Fruit fly (Drosophila melanogaster) whole organism, wandering third instar larva: ENCODE measurements around the gene CG42580.
"Not testable (repeated sequence)": the region's sequence is repeated elsewhere in the genome, so short reads cannot be mapped to it uniquely, and the experiment has no call there.

Source experiments
- Abd-B ChIP-seq: fragments of >200 bp; optimal IDR thresholded peaks from 2 replicates; lab custom pipeline; 2017; ENCODE audit warnings: missing biosample characterization, missing genetic modification characterization
- CG32264 ChIP-seq: fragments of 200-800 bp; sonication (Bioruptor generic); optimal IDR thresholded peaks from 2 replicates; lab custom pipeline; 2016; ENCODE audit warnings: missing biosample characterization, missing genetic modification characterization
- CG9705 ChIP-seq: fragments of 200-800 bp; sonication (Bioruptor generic); optimal IDR thresholded peaks from 2 replicates; lab custom pipeline; 2018; ENCODE audit warnings: missing biosample characterization, mild to moderate bottlenecking, missing genetic modification characterization
- CrebA ChIP-seq: fragments of 200-800 bp; sonication (Bioruptor generic); optimal IDR thresholded peaks from 2 replicates; lab custom pipeline; 2016; ENCODE audit warnings: missing biosample characterization, mild to moderate bottlenecking, missing genetic modification characterization, borderline replicate concordance
- Dfd ChIP-seq: fragments of >200 bp; optimal IDR thresholded peaks from 2 replicates; lab custom pipeline; 2017; ENCODE audit warnings: missing biosample characterization, missing genetic modification characterization
- Dif ChIP-seq: fragments of 200-275, 200-300 bp; sonication (Bioruptor generic); optimal IDR thresholded peaks from 2 replicates; lab custom pipeline; 2018; ENCODE audit warnings: missing biosample characterization, missing genetic modification characterization; ENCODE audit not compliant: partially characterized antibody
- GATAd ChIP-seq: sonication (Bioruptor generic); optimal IDR thresholded peaks from 2 replicates; lab custom pipeline; 2016; ENCODE audit warnings: missing biosample characterization, missing genetic modification characterization
- HLH106 ChIP-seq: fragments of 200-800 bp; optimal IDR thresholded peaks from 3 replicates; lab custom pipeline; 2019; ENCODE audit warnings: missing biosample characterization, mild to moderate bottlenecking, missing genetic modification characterization, moderate library complexity
- Hnf4 ChIP-seq: fragments of 200-800 bp; sonication (Bioruptor generic); optimal IDR thresholded peaks from 2 replicates; lab custom pipeline; 2016; ENCODE audit warnings: missing biosample characterization, mild to moderate bottlenecking, missing genetic modification characterization
- Hr78 ChIP-seq: fragments of >200 bp; optimal IDR thresholded peaks from 2 replicates; lab custom pipeline; 2017; ENCODE audit warnings: missing biosample characterization, missing genetic modification characterization
- Hr83 ChIP-seq: fragments of 200-300 bp; sonication (Bioruptor generic); optimal IDR thresholded peaks from 2 replicates; lab custom pipeline; 2016; ENCODE audit warnings: missing biosample characterization, mild to moderate bottlenecking, missing genetic modification characterization, moderate library complexity; ENCODE audit not compliant: poor library complexity, severe bottlenecking
- Jra ChIP-seq: sonication (Bioruptor generic); optimal IDR thresholded peaks from 2 replicates; lab custom pipeline; 2016; ENCODE audit warnings: missing biosample characterization, missing genetic modification characterization
- Mio ChIP-seq: sonication (Bioruptor generic); optimal IDR thresholded peaks from 2 replicates; lab custom pipeline; 2016; ENCODE audit warnings: missing biosample characterization, missing genetic modification characterization
- Myc ChIP-seq: fragments of >200 bp; optimal IDR thresholded peaks from 2 replicates; lab custom pipeline; 2017
- N ChIP-seq: fragments of >200 bp; optimal IDR thresholded peaks from 2 replicates; lab custom pipeline; 2018; ENCODE audit warnings: missing biosample characterization, missing external identifiers, missing genetic modification characterization
- OdsH ChIP-seq: fragments of 200-800 bp; sonication (Bioruptor generic); optimal IDR thresholded peaks from 2 replicates; lab custom pipeline; 2016; ENCODE audit warnings: missing biosample characterization, mild to moderate bottlenecking, missing genetic modification characterization
- Rel ChIP-seq, 2 experiments: fragments of 200-800 bp; sonication (Bioruptor generic) in 1 of 2; optimal IDR thresholded peaks; 2 replicates in 1 of 2; 3 replicates in 1 of 2; lab custom pipeline; 2016 to 2019; ENCODE audit warnings: mild to moderate bottlenecking in 2 of 2, missing biosample characterization in 2 of 2, missing genetic modification characterization in 2 of 2, moderate library complexity in 1 of 2
- Sp1 ChIP-seq: fragments of 200-800 bp; sonication (Bioruptor generic); optimal IDR thresholded peaks from 3 replicates; lab custom pipeline; 2019; ENCODE audit warnings: missing biosample characterization, mild to moderate bottlenecking, missing genetic modification characterization, moderate library complexity
- Vsx2 ChIP-seq: fragments of 200-300, 225-300 bp; sonication (Bioruptor generic); optimal IDR thresholded peaks from 2 replicates; lab custom pipeline; 2018; ENCODE audit warnings: missing biosample characterization, missing genetic modification characterization; ENCODE audit not compliant: partially characterized antibody
- br ChIP-seq: fragments of 200-800 bp; sonication (Bioruptor generic); optimal IDR thresholded peaks from 2 replicates; lab custom pipeline; 2016; ENCODE audit warnings: missing biosample characterization, missing genetic modification characterization
- brk ChIP-seq: fragments of 200-800 bp; sonication (Bioruptor generic); optimal IDR thresholded peaks from 2 replicates; lab custom pipeline; 2016; ENCODE audit warnings: missing biosample characterization, mild to moderate bottlenecking, missing genetic modification characterization
- dl ChIP-seq, 2 experiments: fragments of 175-275, 200-275 bp in 1 of 2; fragments of 200-275 bp in 1 of 2; sonication (Bioruptor generic); optimal IDR thresholded peaks; lab custom pipeline; 2018; ENCODE audit warnings: mild to moderate bottlenecking in 2 of 2, missing biosample characterization in 2 of 2, missing genetic modification characterization in 2 of 2, moderate library complexity in 2 of 2; ENCODE audit not compliant: partially characterized antibody in 2 of 2, insufficient read depth in 1 of 2
- dmrt93B ChIP-seq: fragments of 200-800 bp; sonication (Bioruptor generic); optimal IDR thresholded peaks from 2 replicates; lab custom pipeline; 2018; ENCODE audit warnings: missing biosample characterization, mild to moderate bottlenecking, missing genetic modification characterization
- dsf ChIP-seq: sonication (Bioruptor generic); optimal IDR thresholded peaks from 2 replicates; lab custom pipeline; 2016; ENCODE audit warnings: missing biosample characterization, missing genetic modification characterization, borderline replicate concordance
- ey ChIP-seq: fragments of 200-800 bp; sonication (Bioruptor generic); optimal IDR thresholded peaks from 2 replicates; lab custom pipeline; 2016; ENCODE audit warnings: missing biosample characterization, missing genetic modification characterization
- foxo ChIP-seq, 2 experiments: fragments of 200-800 bp; sonication (Bioruptor generic); optimal IDR thresholded peaks; 2 replicates in 1 of 2; 3 replicates in 1 of 2; lab custom pipeline; 2016 to 2017; ENCODE audit warnings: missing biosample characterization in 2 of 2, missing genetic modification characterization in 2 of 2
- fru ChIP-seq: fragments of 200-800 bp; sonication (Bioruptor generic); optimal IDR thresholded peaks from 3 replicates; lab custom pipeline; 2016; ENCODE audit warnings: missing biosample characterization, mild to moderate bottlenecking, missing genetic modification characterization
- h ChIP-seq: fragments of 200-800 bp; sonication (Bioruptor generic); optimal IDR thresholded peaks from 3 replicates; lab custom pipeline; 2016; ENCODE audit warnings: missing biosample characterization, mild to moderate bottlenecking, missing genetic modification characterization
- jim ChIP-seq: fragments of 175-275, 200-325 bp; sonication (Bioruptor generic); optimal IDR thresholded peaks from 2 replicates; lab custom pipeline; 2016; ENCODE audit warnings: missing biosample characterization, mild to moderate bottlenecking, missing genetic modification characterization
- lola ChIP-seq: fragments of >200 bp; optimal IDR thresholded peaks from 2 replicates; lab custom pipeline; 2017; ENCODE audit warnings: missing biosample characterization, missing genetic modification characterization
- pan ChIP-seq: fragments of >200 bp; optimal IDR thresholded peaks from 2 replicates; lab custom pipeline; 2017
- psq ChIP-seq: fragments of 200-800 bp; sonication (Bioruptor generic); optimal IDR thresholded peaks from 3 replicates; lab custom pipeline; 2017; ENCODE audit warnings: missing biosample characterization, mild to moderate bottlenecking, missing genetic modification characterization, moderate library complexity
- rgr ChIP-seq: fragments of 200-800 bp; sonication (Bioruptor generic); optimal IDR thresholded peaks from 3 replicates; lab custom pipeline; 2016; ENCODE audit warnings: missing biosample characterization, mild to moderate bottlenecking, missing genetic modification characterization
- sage ChIP-seq: fragments of 200-800 bp; sonication (Bioruptor generic); optimal IDR thresholded peaks from 2 replicates; lab custom pipeline; 2016; ENCODE audit warnings: missing biosample characterization, mild to moderate bottlenecking, missing genetic modification characterization
- sv ChIP-seq: fragments of 200-800 bp; sonication (Bioruptor generic); optimal IDR thresholded peaks from 3 replicates; lab custom pipeline; 2016; ENCODE audit warnings: missing biosample characterization, missing genetic modification characterization
- tai ChIP-seq: sonication (Bioruptor generic); optimal IDR thresholded peaks from 2 replicates; lab custom pipeline; 2016; ENCODE audit warnings: missing biosample characterization, missing genetic modification characterization
- usp ChIP-seq: fragments of >200 bp; optimal IDR thresholded peaks from 2 replicates; lab custom pipeline; 2017; ENCODE audit warnings: missing biosample characterization, missing genetic modification characterization
- woc ChIP-seq: sonication (Bioruptor generic); optimal IDR thresholded peaks from 2 replicates; lab custom pipeline; 2016; ENCODE audit warnings: missing biosample characterization, mild to moderate bottlenecking, missing genetic modification characterization

Gene CG42580

dm6 chrX:20573982-20574381 lies at the start of gene CG42580:
Gene CG42580, plus strand, starts transcription at chrX:20574282.
- not testable (repeated sequence) for TF ChIP-seq Dif, jim, OdsH (GFP tag; lab: Kevin White, UChicago)

- TF ChIP-seq Sp1, result no peak
- no peak for TF ChIP-seq woc
- peak; percentile 66 for TF ChIP-seq Hr83 (GFP tag; lab: Kevin White, UChicago)
- TF ChIP-seq Myc, result peak; percentile 80
- no peak for TF ChIP-seq lola (GFP tag; lab: Kevin White, UChicago)
- TF ChIP-seq dsf (GFP tag; lab: Kevin White, UChicago), result no peak
- TF ChIP-seq h, result peak; percentile 44
- TF ChIP-seq Abd-B (GFP tag; lab: Kevin White, UChicago), result no peak
- peak; percentile 43 for TF ChIP-seq psq
- TF ChIP-seq Rel (GFP tag; optimal IDR thresholded peaks at IDR 0.05; lab: Kevin White, UChicago), result no peak
- TF ChIP-seq Rel (tag; optimal IDR thresholded peaks at IDR 0.05; lab: Kevin White, UChicago), result no peak
- no peak for TF ChIP-seq jim (GFP tag; lab: Kevin White, UChicago)
- no peak for TF ChIP-seq CG32264 (GFP tag; lab: Kevin White, UChicago)
- TF ChIP-seq rgr (GFP tag; lab: Kevin White, UChicago), result peak; percentile 43
- TF ChIP-seq CG9705 (GFP tag; lab: Kevin White, UChicago), result peak; percentile 42
- peak; percentile 37 for TF ChIP-seq ey
- no peak for TF ChIP-seq sage (GFP tag; lab: Kevin White, UChicago)
- TF ChIP-seq foxo (GFP tag; optimal IDR thresholded peaks at IDR 0.05; lab: Kevin White, UChicago), result peak in 1 of 2 experiments; percentile 70
- no peak for TF ChIP-seq Mio (GFP tag; lab: Kevin White, UChicago)
- no peak for TF ChIP-seq N (GFP tag; lab: Kevin White, UChicago)
- no peak for TF ChIP-seq CrebA (GFP tag; lab: Kevin White, UChicago)
- TF ChIP-seq Jra (GFP tag; lab: Kevin White, UChicago), result peak; percentile 23
- TF ChIP-seq GATAd, result no peak
- TF ChIP-seq fru (GFP tag; lab: Kevin White, UChicago), result peak; percentile 40
- peak in 1 of 2 experiments; percentile 55 for TF ChIP-seq dl (GFP tag; optimal IDR thresholded peaks at IDR 0.05; lab: Kevin White, UChicago; ENCODE audit: insufficient read depth in 1 of 2, partially characterized antibody in 2 of 2)
- no peak for TF ChIP-seq Dfd (GFP tag; lab: Kevin White, UChicago)
- peak; percentile 11 for TF ChIP-seq sv (GFP tag; lab: Kevin White, UChicago)
- peak; percentile 27 for TF ChIP-seq OdsH (GFP tag; lab: Kevin White, UChicago)
- TF ChIP-seq dmrt93B (GFP tag; lab: Kevin White, UChicago), result peak; percentile 14
- TF ChIP-seq tai (GFP tag; lab: Kevin White, UChicago), result peak; percentile 27
- TF ChIP-seq Hr78 (GFP tag; lab: Kevin White, UChicago), result no peak
- no peak for TF ChIP-seq brk (GFP tag; lab: Kevin White, UChicago)
- peak; percentile 53 for TF ChIP-seq HLH106
- TF ChIP-seq usp (GFP tag; lab: Kevin White, UChicago), result no peak
- TF ChIP-seq Dif (GFP tag; lab: Kevin White, UChicago), result peak; percentile 82
- TF ChIP-seq pan (lab: Kevin White, UChicago), result no peak
- peak; percentile 95 for TF ChIP-seq Vsx2 (GFP tag; lab: Kevin White, UChicago)
- peak; percentile 36 for TF ChIP-seq br (GFP tag; lab: Kevin White, UChicago)
- TF ChIP-seq Hnf4 (GFP tag; lab: Kevin White, UChicago), result peak; percentile 65
Measured at dm6 chrX:20524754-20525236, 49.3 kb upstream of the CG42580 start, which contains the start of gene Tak1. Gene Tak1, minus strand, starts transcription at chrX:20524928.
